Worm (Caenorhabditis elegans) whole organism, mixed stage, embryonic: ENCODE measurements around the gene C01G10.10.
"Not testable (repeated sequence)": the region's sequence is repeated elsewhere in the genome, so short reads cannot be mapped to it uniquely, and the experiment has no call there.

Experiments
- M03D4.4 ChIP-seq: sonication (generic microtip); optimal IDR thresholded peaks from 2 replicates; lab custom pipeline; 2017; ENCODE audit warnings: mild to moderate bottlenecking, missing genetic modification characterization, missing compliant biosample characterization
- bed-3 ChIP-seq: fragments of 200-800 bp; sonication (Bioruptor generic); optimal IDR thresholded peaks from 3 replicates; lab custom pipeline; 2018; ENCODE audit warnings: mild to moderate bottlenecking, missing genetic modification characterization, moderate library complexity, missing compliant biosample characterization
- blmp-1 ChIP-seq: fragments of 150-350 bp; optimal IDR thresholded peaks from 2 replicates; lab custom pipeline; 2014; ENCODE audit warnings: missing biosample characterization, missing genetic modification characterization
- ceh-43 ChIP-seq: fragments of 200-800 bp; sonication (Bioruptor generic); optimal IDR thresholded peaks from 2 replicates; lab custom pipeline; 2018; ENCODE audit warnings: mild to moderate bottlenecking, missing genetic modification characterization, moderate library complexity, missing compliant biosample characterization
- cnd-1 ChIP-seq: fragments of 200-800 bp; sonication (Bioruptor generic); optimal IDR thresholded peaks from 2 replicates; lab custom pipeline; 2018; ENCODE audit warnings: mild to moderate bottlenecking, missing genetic modification characterization, missing compliant biosample characterization
- drap-1 ChIP-seq: fragments of 200-800 bp; sonication (Bioruptor generic); optimal IDR thresholded peaks from 3 replicates; lab custom pipeline; 2018; ENCODE audit warnings: mild to moderate bottlenecking, missing genetic modification characterization, missing compliant biosample characterization
- elt-1 ChIP-seq: sonication (generic microtip); optimal IDR thresholded peaks from 2 replicates; lab custom pipeline; 2017; ENCODE audit warnings: missing genetic modification characterization, mild to moderate bottlenecking, missing compliant biosample characterization, antibody characterized with exemption, moderate library complexity, borderline replicate concordance; ENCODE audit not compliant: insufficient read depth
- flh-1 ChIP-seq: fragments of 200-800 bp; sonication (Bioruptor generic); optimal IDR thresholded peaks from 2 replicates; lab custom pipeline; 2018; ENCODE audit warnings: mild to moderate bottlenecking, missing genetic modification characterization, moderate library complexity, missing compliant biosample characterization
- ham-2 ChIP-seq: fragments of 200-800 bp; sonication (Bioruptor generic); optimal IDR thresholded peaks from 2 replicates; lab custom pipeline; 2018; ENCODE audit warnings: mild to moderate bottlenecking, missing genetic modification characterization, missing compliant biosample characterization
- hlh-1 ChIP-seq: fragments of 150-350 bp; optimal IDR thresholded peaks from 2 replicates; lab custom pipeline; 2014; ENCODE audit warnings: missing biosample characterization, missing genetic modification reagents, missing genetic modification characterization
- lin-13 ChIP-seq: fragments of 150-350 bp; optimal IDR thresholded peaks from 2 replicates; lab custom pipeline; 2014; ENCODE audit warnings: missing biosample characterization, missing genetic modification characterization
- lin-32 ChIP-seq: fragments of 200-800 bp; sonication (Bioruptor generic); optimal IDR thresholded peaks from 2 replicates; lab custom pipeline; 2018; ENCODE audit warnings: mild to moderate bottlenecking, missing genetic modification characterization, missing compliant biosample characterization
- lsy-2 ChIP-seq: fragments of 150-350 bp; optimal IDR thresholded peaks from 2 replicates; lab custom pipeline; 2014; ENCODE audit warnings: missing biosample characterization, missing genetic modification characterization
- mab-5 ChIP-seq: fragments of 150-350 bp; optimal IDR thresholded peaks from 2 replicates; lab custom pipeline; 2014; ENCODE audit warnings: missing biosample characterization, missing genetic modification characterization
- mep-1 ChIP-seq: fragments of 150-350 bp; optimal IDR thresholded peaks from 2 replicates; lab custom pipeline; 2017; ENCODE audit warnings: missing biosample characterization, missing genetic modification reagents, missing genetic modification characterization, inconsistent platforms
- mls-2 ChIP-seq: sonication (generic microtip); optimal IDR thresholded peaks from 2 replicates; lab custom pipeline; 2016; ENCODE audit warnings: mild to moderate bottlenecking, missing genetic modification characterization, moderate library complexity, missing compliant biosample characterization
- nhr-12 ChIP-seq: fragments of 150-350 bp; optimal IDR thresholded peaks from 2 replicates; lab custom pipeline; 2014; ENCODE audit warnings: missing biosample characterization, missing genetic modification characterization
- nhr-2 ChIP-seq: fragments of 150-350 bp; optimal IDR thresholded peaks from 2 replicates; lab custom pipeline; 2014; ENCODE audit warnings: missing biosample characterization, missing genetic modification characterization
- nhr-28 ChIP-seq: fragments of 150-350 bp; optimal IDR thresholded peaks from 2 replicates; lab custom pipeline; 2014; ENCODE audit warnings: missing biosample characterization, missing genetic modification characterization
- nhr-76 ChIP-seq: sonication (generic microtip); optimal IDR thresholded peaks from 2 replicates; lab custom pipeline; 2017; ENCODE audit warnings: missing biosample characterization, missing genetic modification characterization
- pha-4 ChIP-seq: fragments of 150-350 bp; optimal IDR thresholded peaks from 2 replicates; lab custom pipeline; 2018; ENCODE audit warnings: missing biosample characterization, missing genetic modification reagents, missing genetic modification characterization
- snpc-4 ChIP-seq: fragments of 150-350 bp; optimal IDR thresholded peaks from 2 replicates; lab custom pipeline; 2014; ENCODE audit warnings: missing biosample characterization, missing genetic modification characterization
- sptf-1 ChIP-seq: sonication (generic microtip); optimal IDR thresholded peaks from 2 replicates; lab custom pipeline; 2017; ENCODE audit warnings: mild to moderate bottlenecking, missing genetic modification characterization, moderate library complexity, missing compliant biosample characterization
- tbx-8 ChIP-seq: fragments of 200-800 bp; sonication (Bioruptor generic); optimal IDR thresholded peaks from 2 replicates; lab custom pipeline; 2018; ENCODE audit warnings: mild to moderate bottlenecking, missing genetic modification characterization, moderate library complexity, missing compliant biosample characterization
- unc-120 ChIP-seq: sonication (generic microtip); optimal IDR thresholded peaks from 2 replicates; lab custom pipeline; 2017; ENCODE audit warnings: missing genetic modification characterization, missing compliant biosample characterization; ENCODE audit not compliant: poor library complexity, severe bottlenecking
- unc-62 ChIP-seq: fragments of 150-350 bp; optimal IDR thresholded peaks from 2 replicates; lab custom pipeline; 2014; ENCODE audit warnings: missing biosample characterization, missing genetic modification reagents, missing genetic modification characterization
- zip-8 ChIP-seq: fragments of 150-350 bp; optimal IDR thresholded peaks from 2 replicates; lab custom pipeline; 2014; ENCODE audit warnings: missing biosample characterization, missing genetic modification characterization
- ztf-11 ChIP-seq: fragments of 150-350 bp; optimal IDR thresholded peaks from 2 replicates; lab custom pipeline; 2014; ENCODE audit warnings: missing biosample characterization, missing genetic modification characterization

The C01G10.10 gene

DNA sequence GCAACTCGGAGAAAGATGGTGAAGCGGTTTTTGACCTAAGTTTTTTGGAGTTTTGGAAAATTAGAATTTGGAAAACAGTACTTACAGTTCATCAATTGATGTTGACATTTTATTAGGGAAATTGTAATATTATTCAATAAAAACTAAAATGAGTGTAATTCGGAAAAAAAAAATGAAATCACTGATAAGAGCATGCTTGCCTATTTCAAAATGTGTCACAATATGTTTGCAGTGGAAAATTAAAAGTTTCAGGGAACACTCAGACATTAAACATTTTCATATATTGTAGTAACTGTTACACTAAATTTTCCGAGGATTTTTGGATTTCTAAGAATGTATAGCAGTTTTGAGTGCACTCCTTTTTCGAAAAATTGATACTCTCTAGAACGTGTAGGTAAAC is 29.9 kb downstream of the C01G10.10 start, which contains the start of the genes fbxa-82 and C25D7.5:
Gene fbxa-82, minus strand, starts transcription at position 163 of the 400 bp plus-strand sequence.
Gene C25D7.5, plus strand, starts transcription at position 283 of the 400 bp plus-strand sequence.
- TF ChIP-seq elt-1 (tag; lab: Kevin White, UChicago) (no peak), hlh-1 (tag; lab: Kevin White, UChicago) (no peak), lsy-2 (tag; lab: Kevin White, UChicago) (no peak), pha-4 (no peak), bed-3 (GFP tag; lab: Kevin White, UChicago) (no peak), drap-1 (GFP tag; lab: Kevin White, UChicago) (no peak), blmp-1 (tag; lab: Kevin White, UChicago) (no peak), tbx-8 (GFP tag; lab: Kevin White, UChicago) (no peak), M03D4.4 (tag; lab: Kevin White, UChicago) (no peak), mab-5 (tag; lab: Kevin White, UChicago) (no peak), snpc-4 (tag; lab: Kevin White, UChicago) (no peak), ceh-43 (GFP tag; lab: Kevin White, UChicago) (no peak), lin-13 (tag; lab: Kevin White, UChicago) (no peak)

DNA sequence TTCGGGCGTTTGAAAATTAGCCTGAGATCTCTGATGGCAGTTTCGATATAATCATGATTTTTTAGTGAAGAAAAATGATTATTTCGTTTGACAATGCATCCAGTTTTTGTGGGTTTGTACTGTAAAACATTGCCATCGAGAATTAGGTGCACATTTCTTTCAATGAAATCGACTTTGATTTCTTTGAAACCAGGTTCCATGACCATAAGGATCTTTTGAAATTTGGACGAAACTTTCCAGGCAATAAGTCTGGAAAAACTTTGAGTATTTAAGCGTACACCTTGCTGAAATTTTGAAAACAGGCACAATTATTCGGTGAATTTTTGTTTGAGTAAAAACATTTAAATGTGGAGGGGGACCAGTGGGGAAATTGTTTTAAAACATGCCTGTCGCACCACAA is 30.5 kb downstream of the C01G10.10 start:
- TF ChIP-seq lin-13 (tag; lab: Kevin White, UChicago) (no peak), M03D4.4 (tag; lab: Kevin White, UChicago) (no peak), zip-8 (tag; lab: Kevin White, UChicago) (no peak), pha-4 (no peak), lin-32 (no peak), cnd-1 (tag; lab: Kevin White, UChicago) (no peak), blmp-1 (tag; lab: Kevin White, UChicago) (no peak), nhr-28 (no peak), ztf-11 (no peak), sptf-1 (tag; lab: Kevin White, UChicago) (no peak), snpc-4 (tag; lab: Kevin White, UChicago) (no peak), nhr-2 (tag; lab: Kevin White, UChicago) (no peak), hlh-1 (tag; lab: Kevin White, UChicago) (no peak), nhr-12 (tag; lab: Kevin White, UChicago) (no peak)
- TF ChIP-seq, all 35 proteins: peak for 0

DNA sequence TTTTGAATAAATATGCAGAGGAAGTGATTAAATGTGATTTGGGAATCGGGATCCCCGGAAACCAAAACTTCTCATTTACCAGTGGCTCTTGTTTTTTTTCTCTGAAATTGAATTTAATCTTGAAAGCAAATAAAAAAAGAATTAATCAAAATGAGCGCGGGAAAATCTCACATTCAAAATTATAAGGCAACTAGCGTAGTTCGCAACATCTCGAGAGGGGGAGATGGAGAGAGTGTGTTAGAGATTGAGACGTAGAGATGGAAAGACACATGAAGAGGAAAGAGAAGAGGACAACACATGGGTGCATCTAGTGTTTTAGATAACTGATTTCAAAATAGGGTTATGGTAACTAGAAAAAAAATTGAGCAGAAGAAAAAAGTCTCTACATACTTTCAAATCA is 34.1 kb downstream of the C01G10.10 start, which contains the start of gene sdc-3:
Gene sdc-3, minus strand, starts transcription at position 101 of the 400 bp plus-strand sequence.
- TF ChIP-seq blmp-1 (tag; lab: Kevin White, UChicago) (no peak), sptf-1 (tag; lab: Kevin White, UChicago) (no peak), elt-1 (tag; lab: Kevin White, UChicago) (no peak), cnd-1 (tag; lab: Kevin White, UChicago) (no peak), mls-2 (tag; lab: Kevin White, UChicago) (no peak), M03D4.4 (tag; lab: Kevin White, UChicago) (no peak), unc-62 (GFP tag; lab: Kevin White, UChicago) (no peak), lin-13 (tag; lab: Kevin White, UChicago) (no peak), unc-120 (tag; lab: Kevin White, UChicago) (no peak), mep-1 (no peak), nhr-76 (tag; lab: Kevin White, UChicago) (no peak), ceh-43 (GFP tag; lab: Kevin White, UChicago) (no peak), tbx-8 (GFP tag; lab: Kevin White, UChicago) (no peak), pha-4 (no peak), bed-3 (GFP tag; lab: Kevin White, UChicago) (no peak), nhr-12 (tag; lab: Kevin White, UChicago) (no peak)

DNA sequence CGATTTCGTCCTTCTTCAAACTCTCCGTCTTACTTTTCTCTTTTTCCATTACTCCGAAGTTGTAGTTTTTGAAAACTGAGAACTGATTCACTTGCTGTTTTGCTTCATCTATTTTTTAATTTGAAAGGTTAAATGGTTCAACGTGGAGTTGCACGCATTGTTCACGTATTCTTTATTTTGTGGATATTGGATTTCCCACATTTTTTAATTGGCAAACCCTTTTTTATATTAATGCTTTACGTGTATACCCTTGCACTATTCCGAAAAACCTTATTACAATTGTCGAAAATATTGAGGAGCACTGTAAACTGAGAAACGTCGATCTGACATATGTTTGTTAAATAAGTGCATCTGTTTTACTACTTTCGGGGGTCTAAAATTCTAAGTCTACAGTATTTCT is 45.5 kb downstream of the C01G10.10 start, which contains the start of gene melo-3:
Gene melo-3, minus strand, starts transcription at position 101 of the 400 bp plus-strand sequence.
- not testable (repeated sequence) for TF ChIP-seq nhr-12 (tag; lab: Kevin White, UChicago); nhr-2 (tag; lab: Kevin White, UChicago); flh-1

DNA sequence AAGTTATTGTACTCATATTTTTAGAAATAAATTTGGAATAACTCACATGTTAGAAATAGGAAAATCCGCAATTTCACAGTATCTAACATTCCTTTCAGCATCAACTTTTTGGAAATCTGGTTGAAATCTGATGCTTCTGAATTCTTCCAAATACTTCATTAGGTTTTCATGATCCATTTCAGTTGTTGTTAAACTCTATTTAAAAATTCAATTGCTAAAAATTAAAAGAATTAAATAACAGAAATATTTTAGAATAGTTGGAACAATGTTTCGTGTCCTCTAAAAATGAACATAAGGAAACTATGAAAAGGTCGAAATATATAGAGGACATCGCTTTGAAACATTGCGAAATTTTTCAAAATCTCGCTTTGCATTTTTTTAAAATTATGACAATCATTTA is 50.9 kb downstream of the C01G10.10 start, which contains the start of gene cng-1:
Gene cng-1, minus strand, starts transcription at position 101 of the 400 bp plus-strand sequence.
- not testable (repeated sequence) for TF ChIP-seq hlh-1 (tag; lab: Kevin White, UChicago); ham-2; nhr-12 (tag; lab: Kevin White, UChicago)
